Fruit fly (Drosophila melanogaster) whole organism, wandering third instar larva: Measurements from ENCODE around the gene CG17819.

Source experiments
- N ChIP-seq: fragments of >200 bp; optimal IDR thresholded peaks from 2 replicates; lab custom pipeline; 2018; ENCODE audit warnings: missing biosample characterization, missing external identifiers, missing genetic modification characterization
- br ChIP-seq: fragments of 200-800 bp; sonication (Bioruptor generic); optimal IDR thresholded peaks from 2 replicates; lab custom pipeline; 2016; ENCODE audit warnings: missing biosample characterization, missing genetic modification characterization
- lola ChIP-seq: fragments of >200 bp; optimal IDR thresholded peaks from 2 replicates; lab custom pipeline; 2017; ENCODE audit warnings: missing biosample characterization, missing genetic modification characterization

- no peak for TF ChIP-seq N (GFP tag; lab: Kevin White, UChicago)
- no peak for TF ChIP-seq br
- TF ChIP-seq lola (GFP tag; lab: Kevin White, UChicago): no peak
Observed at dm6 chr3R:21845165-21845564, 40.2 kb downstream of the CG17819 start, which contains the start of gene Gr93c.
